Worm (Caenorhabditis elegans): ENCODE results near the gene F56D6.20.

Gene F56D6.20

DNA sequence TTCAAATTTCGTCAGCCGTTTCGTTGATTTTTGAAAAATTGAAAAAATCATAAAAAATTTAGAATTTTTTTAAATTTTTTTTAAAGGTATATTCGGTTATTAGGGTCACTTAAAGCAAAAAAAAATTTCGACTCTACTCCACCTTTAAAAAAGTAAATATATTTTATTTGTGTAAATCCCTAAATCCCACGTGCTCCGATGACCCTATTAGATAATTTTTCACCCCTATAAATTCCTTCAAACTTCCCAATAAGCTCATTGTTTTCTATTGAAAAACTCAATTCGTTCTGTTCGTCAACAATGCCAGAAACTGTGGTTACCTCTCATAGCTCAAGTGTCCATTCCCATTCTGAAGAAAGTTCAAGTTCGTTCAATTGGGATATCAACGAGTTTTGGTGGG is at the start of gene F56D6.20:
F56D6.20 (plus strand) TSS at position 301 of the 400 bp plus-strand sequence.
- no peak for TF ChIP-seq unc-62 (GFP tag; optimal IDR thresholded peaks at IDR 0.05)

- TF ChIP-seq unc-62 (GFP tag; optimal IDR thresholded peaks at IDR 0.05) = no peak
These were observed 49.8 kb upstream of the F56D6.20 start for ce11 chrIV:3862948-3863347.

DNA sequence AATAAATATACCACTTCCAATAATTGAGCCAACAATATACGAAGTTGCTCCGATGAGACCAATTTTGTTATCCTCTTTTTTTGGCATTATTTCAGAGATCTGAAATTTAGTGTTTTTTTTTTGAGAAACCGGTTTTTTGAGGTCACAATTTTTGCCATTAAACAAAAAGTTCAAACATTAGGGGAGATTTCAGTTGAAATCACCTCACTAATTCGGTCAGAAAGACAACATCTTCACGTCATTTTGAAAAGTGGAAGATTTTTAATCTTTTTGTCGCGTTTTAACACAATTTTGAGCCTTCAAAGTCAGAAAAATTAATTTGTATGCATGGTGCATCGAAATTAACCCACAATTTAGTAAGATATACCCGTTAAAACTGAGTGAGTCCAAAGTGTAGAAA is 47.8 kb upstream of the F56D6.20 start, which contains the start of gene aat-8:
aat-8 (minus strand) TSS at position 101 of the 400 bp plus-strand sequence.
- TF ChIP-seq unc-62 (GFP tag; optimal IDR thresholded peaks at IDR 0.05) = no peak

DNA sequence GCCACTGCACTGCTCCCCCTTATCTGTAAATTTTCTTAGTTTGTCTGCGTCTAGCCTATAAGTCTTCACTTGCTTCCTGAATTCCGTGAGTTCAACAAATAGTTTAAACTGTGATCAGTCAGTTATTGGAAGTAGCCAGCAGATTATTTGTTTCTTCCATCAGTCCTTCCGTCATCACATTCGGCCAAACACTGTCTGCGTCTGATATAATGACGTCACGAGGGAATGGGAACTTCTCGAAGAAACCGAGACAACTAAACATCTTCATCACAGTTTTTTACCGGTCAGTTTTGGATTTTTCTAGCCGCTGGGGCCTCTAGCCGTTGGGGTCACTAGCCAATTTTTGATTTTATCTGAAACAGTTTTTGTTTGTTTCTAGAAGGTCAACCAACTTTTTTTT is 46.7 kb upstream of the F56D6.20 start:
- no peak for TF ChIP-seq unc-62 (GFP tag; optimal IDR thresholded peaks at IDR 0.05)

DNA sequence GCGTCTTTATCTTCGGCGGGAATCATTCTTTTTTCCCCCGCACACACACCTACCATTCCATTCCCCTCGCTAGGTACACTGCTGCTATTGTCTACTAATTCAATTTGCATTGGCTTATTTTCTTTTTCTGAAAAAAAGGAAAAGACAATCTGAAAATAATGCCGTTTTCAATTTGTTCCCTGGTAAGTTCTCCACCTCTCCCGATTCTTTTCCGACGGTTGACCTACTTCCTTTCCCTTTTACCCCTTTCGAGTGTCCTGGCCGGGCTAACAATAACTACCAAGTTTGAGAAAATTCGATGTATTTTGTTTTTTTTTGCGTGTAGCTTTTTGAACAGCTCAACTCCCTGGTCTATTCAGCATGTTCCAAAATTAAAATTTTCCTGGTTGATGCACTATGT is 45.4 kb upstream of the F56D6.20 start, which contains the start of gene F37C4.4:
F37C4.4 (plus strand) TSS at position 58 of the 400 bp plus-strand sequence.
- TF ChIP-seq unc-62 (GFP tag; optimal IDR thresholded peaks at IDR 0.05) = no peak

DNA sequence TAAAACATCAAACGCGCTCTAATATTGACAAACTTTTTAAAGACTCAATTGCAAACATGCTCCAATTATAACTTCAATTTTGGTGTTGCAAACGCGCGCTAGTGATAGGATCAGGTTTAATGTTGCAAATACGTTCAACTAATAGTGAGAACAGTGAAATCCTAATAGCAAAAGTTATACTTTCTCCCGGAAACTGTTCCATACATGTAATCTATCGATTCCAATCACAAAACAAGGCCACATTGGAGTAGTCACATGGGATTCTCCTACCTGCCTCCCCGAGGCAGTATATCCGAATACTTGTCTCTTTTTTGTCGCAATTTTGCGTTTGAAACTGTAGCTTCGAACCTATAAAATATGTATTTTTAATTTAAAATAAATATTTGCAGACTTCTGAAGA is 42.8 kb upstream of the F56D6.20 start:
- TF ChIP-seq unc-62 (GFP tag; optimal IDR thresholded peaks at IDR 0.05) = no peak

DNA sequence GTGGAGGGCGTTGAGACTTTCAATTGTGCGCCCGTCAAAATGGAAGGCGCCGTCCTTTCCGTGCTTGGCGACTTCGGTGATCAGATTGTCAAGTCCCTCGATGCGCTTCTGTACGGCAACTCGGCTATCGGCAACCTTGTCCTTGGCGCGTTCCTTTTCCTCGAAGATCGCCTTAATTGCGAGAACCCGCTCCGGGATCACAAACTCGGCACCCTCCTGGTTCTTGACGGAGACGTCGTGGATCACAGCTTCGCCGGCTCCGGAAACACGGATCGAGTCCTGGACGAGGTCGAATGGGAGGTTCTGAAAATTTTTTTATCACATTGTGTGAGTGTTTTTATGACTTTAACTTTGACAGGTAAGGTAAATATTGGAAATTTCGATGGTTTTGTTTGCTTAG is 39.5 kb upstream of the F56D6.20 start:
- no peak for TF ChIP-seq unc-62 (GFP tag; optimal IDR thresholded peaks at IDR 0.05)

- no peak for TF ChIP-seq unc-62 (GFP tag; optimal IDR thresholded peaks at IDR 0.05)
These were observed 39.0 kb upstream of the F56D6.20 start, which contains the start of gene F37C4.5 for ce11 chrIV:3873706-3874105. TSS of gene F37C4.5 (minus strand) at chrIV:3873806.

DNA sequence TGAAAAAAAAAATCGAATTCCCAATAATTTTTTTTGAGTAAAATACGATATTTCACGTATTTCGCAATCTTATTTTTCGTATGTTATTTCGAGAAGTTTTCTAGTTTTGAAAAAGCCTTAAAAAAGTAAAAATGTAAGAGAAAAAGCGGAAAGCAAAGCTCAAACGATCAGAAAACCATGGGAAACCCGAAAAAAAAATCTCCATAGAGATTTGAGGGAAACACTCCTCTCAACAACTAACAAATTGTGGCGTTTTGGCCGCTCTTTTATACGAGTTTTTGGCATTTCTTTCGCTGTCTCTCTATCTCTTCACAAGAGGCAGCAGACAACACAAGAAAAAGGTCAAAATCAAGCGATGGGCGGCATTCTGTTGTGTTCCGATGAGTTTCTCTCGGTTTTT is 38.3 kb upstream of the F56D6.20 start:
- TF ChIP-seq unc-62 (GFP tag; optimal IDR thresholded peaks at IDR 0.05) = no peak

- no peak for TF ChIP-seq unc-62 (GFP tag; optimal IDR thresholded peaks at IDR 0.05)
These were observed 37.4 kb upstream of the F56D6.20 start for ce11 chrIV:3875260-3875659.

DNA sequence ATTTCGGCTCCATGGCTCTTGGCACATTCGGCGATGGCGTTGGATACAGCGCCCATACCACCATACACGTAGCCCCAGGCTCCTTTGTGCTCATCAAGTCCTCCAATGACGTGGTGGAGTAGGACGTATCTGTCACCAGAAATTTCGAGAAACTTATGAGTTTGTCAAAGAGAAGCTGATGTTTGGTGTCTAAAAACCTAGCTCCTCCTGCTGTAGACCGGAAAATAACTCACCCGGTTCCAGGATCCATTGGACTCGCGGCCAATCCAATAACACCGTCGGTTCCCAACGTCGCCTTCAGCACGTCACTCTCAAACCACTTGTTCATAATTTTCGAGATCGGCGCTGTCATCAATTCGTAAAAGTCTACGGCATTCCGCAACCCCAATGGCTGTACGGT is 35.7 kb upstream of the F56D6.20 start:
- TF ChIP-seq unc-62 (GFP tag; optimal IDR thresholded peaks at IDR 0.05) = no peak

DNA sequence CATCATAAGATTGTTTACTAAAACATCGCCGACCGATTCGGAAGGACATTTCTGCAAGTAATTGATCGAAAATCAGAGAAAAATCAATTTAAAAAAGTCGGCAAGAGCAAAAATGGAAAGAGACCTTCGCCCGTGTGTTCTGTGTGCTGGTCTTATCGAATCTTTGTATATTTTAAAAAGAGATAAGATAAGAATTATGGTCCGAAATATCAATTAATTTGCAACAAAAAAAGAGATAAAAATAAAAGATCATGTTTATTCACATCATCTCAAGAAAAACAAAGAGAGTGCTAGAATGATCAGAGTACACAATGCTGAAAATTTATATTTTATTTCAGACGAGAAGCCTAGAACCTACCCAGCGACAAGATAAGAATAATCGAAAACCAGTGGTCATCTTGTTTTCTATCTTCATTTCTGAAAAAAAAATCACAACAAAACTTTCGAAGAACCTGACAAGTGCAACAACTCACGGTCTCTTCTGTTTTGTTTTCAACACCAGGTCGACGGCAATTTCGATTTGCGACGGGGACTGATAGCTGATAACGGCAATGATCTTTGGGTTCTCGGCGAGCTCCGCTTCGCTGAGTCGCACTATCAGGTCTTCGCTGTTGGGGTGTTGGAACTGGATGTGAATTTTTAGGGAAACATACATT is 34.3 kb upstream of the F56D6.20 start, which contains the start of gene F37C4.6:
F37C4.6 (minus strand) TSS at position 51 of the 656 bp plus-strand sequence.
- TF ChIP-seq unc-62 (GFP tag; optimal IDR thresholded peaks at IDR 0.05) = no peak

DNA sequence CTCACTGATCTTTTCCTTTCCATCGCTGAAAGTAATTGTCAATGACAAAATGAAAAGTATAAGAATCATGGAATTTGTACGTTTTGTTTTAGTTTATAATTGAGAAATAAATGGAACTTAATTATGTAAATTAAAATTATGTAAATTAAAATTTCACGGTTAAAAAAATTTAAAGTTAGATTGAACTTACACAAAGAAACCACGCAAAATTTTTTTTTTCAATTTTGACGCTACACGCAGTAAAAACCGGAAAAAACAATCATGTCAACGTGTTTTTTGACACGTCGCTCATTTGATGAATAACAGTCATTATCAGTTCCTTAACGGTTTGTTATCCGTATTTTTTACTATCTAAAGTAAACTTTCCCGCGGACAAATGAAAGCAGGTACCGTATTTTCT is 31.6 kb upstream of the F56D6.20 start, which contains the start of the genes F37C4.8 and oac-23:
F37C4.8 (minus strand) TSS at position 101 of the 400 bp plus-strand sequence.
oac-23 (plus strand) TSS at position 323 of the 400 bp plus-strand sequence.
- no peak for TF ChIP-seq unc-62 (GFP tag; optimal IDR thresholded peaks at IDR 0.05)

DNA sequence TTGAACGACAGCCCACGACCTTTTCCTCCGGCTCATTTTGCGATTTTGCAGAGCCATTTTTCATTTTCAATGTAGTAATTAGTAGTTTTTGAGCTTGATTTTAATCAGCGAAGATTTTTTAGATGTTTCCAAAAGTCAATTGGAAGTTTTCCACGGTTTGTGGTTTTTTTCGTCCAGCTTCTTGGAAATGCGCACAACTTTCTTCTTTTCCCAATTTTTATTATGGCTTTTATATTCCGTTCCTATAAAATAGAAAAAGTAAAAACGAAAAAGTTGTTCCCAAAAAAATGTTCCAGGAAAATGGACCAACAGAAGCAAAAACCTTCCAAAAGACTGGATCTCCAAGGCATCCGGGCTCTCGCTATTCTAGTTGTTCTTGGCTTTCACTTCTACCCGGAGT is 27.3 kb upstream of the F56D6.20 start, which contains the start of gene oac-22:
oac-22 (plus strand) TSS at position 301 of the 400 bp plus-strand sequence.
- no peak for TF ChIP-seq unc-62 (GFP tag; optimal IDR thresholded peaks at IDR 0.05)

ce11 chrIV:3888963-3889362 is 23.7 kb upstream of the F56D6.20 start, which contains the start of gene oac-21:
TSS of gene oac-21 (plus strand) at chrIV:3889263.
- no peak for TF ChIP-seq unc-62 (GFP tag; optimal IDR thresholded peaks at IDR 0.05)

ce11 chrIV:3892027-3892426 is 20.7 kb upstream of the F56D6.20 start, which contains the start of gene F56D6.9:
TSS of gene F56D6.9 (plus strand) at chrIV:3892327.
- TF ChIP-seq unc-62 (GFP tag; optimal IDR thresholded peaks at IDR 0.05) = no peak

ce11 chrIV:3894004-3894480 is 18.7 kb upstream of the F56D6.20 start, which contains the start of gene F56D6.8:
TSS of gene F56D6.8 (minus strand) at chrIV:3894430.
- TF ChIP-seq unc-62 (GFP tag; optimal IDR thresholded peaks at IDR 0.05) = no peak
